Worm (Caenorhabditis elegans): Measurements from ENCODE around the gene mlc-3.

- TF ChIP-seq nhr-25 (tag; optimal IDR thresholded peaks at IDR 0.05; ENCODE audit: borderline replicate concordance, insufficient read depth) = no peak
- no peak for TF ChIP-seq spr-1 (tag; optimal IDR thresholded peaks at IDR 0.05)
- no peak for TF ChIP-seq Y5F2A.4 (GFP tag; optimal IDR thresholded peaks at IDR 0.05)
- TF ChIP-seq ZK546.5 (tag; optimal IDR thresholded peaks at IDR 0.05) = no peak
- TF ChIP-seq jun-1 (tag; optimal IDR thresholded peaks at IDR 0.05) = no peak
- no peak for TF ChIP-seq nhr-77 (tag; optimal IDR thresholded peaks at IDR 0.05)
- no peak for TF ChIP-seq ztf-11 (tag; optimal IDR thresholded peaks at IDR 0.05)
Measured at ce11 chrIII:5610276-5610675, 45.5 kb downstream of the mlc-3 start, which contains the start of gene C05D2.8.
